Fruit fly (Drosophila melanogaster) S2 (cell line): ENCODE measurements around the gene Sfp24Bb.

Source experiments
- CG8478 ChIP-seq: fragments of >200 bp; optimal IDR thresholded peaks from 2 replicates; lab custom pipeline; 2018
- CTCF ChIP-seq, 2 experiments: fragments of >200 bp; optimal IDR thresholded peaks; 2 replicates each; lab custom pipeline; 2018

dm6 chr2L:3717673-3718235, 48.2 kb upstream of the Sfp24Bb start, which contains the start of the genes lectin-24A and Shaw:
- no peak for TF ChIP-seq CTCF (optimal IDR thresholded peaks at IDR 0.05; lab: Kevin White, UChicago)
- TF ChIP-seq CG8478 = no peak
